Fruit fly (Drosophila melanogaster) whole organism, embryonic: ENCODE data around the gene CG43902.

ENCODE experiments used
- BEAF-32 ChIP-seq: fragments of 200-800 bp; sonication (Bioruptor generic); optimal IDR thresholded peaks from 3 replicates; lab custom pipeline; 2017; ENCODE audit warnings: missing biosample characterization, missing genetic modification characterization, mild to moderate bottlenecking, moderate library complexity, missing genetic modification reagents
- CG12942 ChIP-seq: fragments of 200-800 bp; sonication (Bioruptor generic); optimal IDR thresholded peaks from 3 replicates; lab custom pipeline; 2016; ENCODE audit warnings: missing biosample characterization, missing genetic modification characterization
- CG13287 ChIP-seq: fragments of 200-800 bp; sonication (Bioruptor generic); IDR thresholded peaks from 2 replicates; pipeline ENCODE4 v1.3.6; 2022; ENCODE audit warnings: missing biosample characterization, missing genetic modification characterization; ENCODE audit not compliant: partially characterized antibody
- CG15601 ChIP-seq: fragments of 200-800 bp; sonication (Bioruptor generic); optimal IDR thresholded peaks from 3 replicates; lab custom pipeline; 2019; ENCODE audit warnings: missing biosample characterization, mild to moderate bottlenecking, missing genetic modification characterization, moderate library complexity
- CG15696 ChIP-seq: fragments of 200-800 bp; sonication (Bioruptor generic); optimal IDR thresholded peaks from 2 replicates; lab custom pipeline; 2019; ENCODE audit warnings: missing biosample characterization, mild to moderate bottlenecking, missing genetic modification characterization, moderate library complexity
- CG32772 ChIP-seq: fragments of 200-800 bp; sonication (Bioruptor generic); IDR thresholded peaks from 2 replicates; pipeline ENCODE4 v1.3.6; 2022; ENCODE audit warnings: missing biosample characterization, missing genetic modification characterization
- CG34224 ChIP-seq: fragments of 200-800 bp; sonication (Bioruptor generic); IDR thresholded peaks from 3 replicates; pipeline ENCODE4 v1.3.6; 2022; ENCODE audit warnings: missing biosample characterization, missing genetic modification characterization; ENCODE audit not compliant: partially characterized antibody
- CG4360 ChIP-seq: fragments of 200-800 bp; sonication (Bioruptor generic); IDR thresholded peaks from 2 replicates; pipeline ENCODE4 v1.3.6; 2022; ENCODE audit warnings: missing biosample characterization, missing genetic modification characterization
- CG4617 ChIP-seq: fragments of 200-800 bp; sonication (Bioruptor generic); optimal IDR thresholded peaks from 3 replicates; lab custom pipeline; 2016; ENCODE audit warnings: missing biosample characterization, missing genetic modification characterization, borderline replicate concordance
- CG7786 ChIP-seq: fragments of 200-800 bp; sonication (Bioruptor generic); optimal IDR thresholded peaks from 2 replicates; lab custom pipeline; 2016; ENCODE audit warnings: missing biosample characterization, missing genetic modification characterization
- CG7839 ChIP-seq: fragments of 200-800 bp; sonication (Bioruptor generic); optimal IDR thresholded peaks from 3 replicates; lab custom pipeline; 2018; ENCODE audit warnings: missing biosample characterization, mild to moderate bottlenecking, missing genetic modification characterization, moderate library complexity
- CG9876 ChIP-seq: fragments of 200-800 bp; sonication (Bioruptor generic); optimal IDR thresholded peaks from 2 replicates; lab custom pipeline; 2016; ENCODE audit warnings: missing biosample characterization, missing genetic modification characterization
- CoRest ChIP-seq: fragments of 200-800 bp; sonication (Bioruptor generic); optimal IDR thresholded peaks from 3 replicates; lab custom pipeline; 2018; ENCODE audit warnings: missing biosample characterization, mild to moderate bottlenecking, missing genetic modification characterization, moderate library complexity
- Dbx ChIP-seq: fragments of 200-800 bp; sonication (Bioruptor generic); IDR thresholded peaks from 3 replicates; pipeline ENCODE4 v1.3.6; 2022; ENCODE audit warnings: missing biosample characterization, missing genetic modification characterization
- Dll ChIP-seq: fragments of 200-800 bp; sonication (Bioruptor generic); IDR thresholded peaks from 4 replicates; pipeline ENCODE4 v1.3.6; 2022; ENCODE audit warnings: missing biosample characterization, missing genetic modification characterization; ENCODE audit not compliant: partially characterized antibody
- Dp ChIP-seq: fragments of 200-800 bp; sonication (Bioruptor generic); optimal IDR thresholded peaks from 2 replicates; lab custom pipeline; 2018; ENCODE audit warnings: missing biosample characterization, mild to moderate bottlenecking, missing genetic modification characterization, moderate library complexity
- Dref ChIP-seq: fragments of 200-800 bp; sonication (Bioruptor generic); IDR thresholded peaks from 2 replicates; pipeline ENCODE4 v1.3.6; 2022; ENCODE audit warnings: missing biosample characterization, missing genetic modification characterization
- E2f2 ChIP-seq: fragments of 200-800 bp; sonication (Bioruptor generic); IDR thresholded peaks from 2 replicates; pipeline ENCODE4 v1.3.6; 2022; ENCODE audit warnings: missing biosample characterization, missing genetic modification characterization
- HLH4C ChIP-seq: fragments of 200-800 bp; sonication (Bioruptor generic); IDR thresholded peaks from 3 replicates; pipeline ENCODE4 v1.3.6; 2022; ENCODE audit warnings: missing biosample characterization, missing genetic modification characterization; ENCODE audit not compliant: partially characterized antibody
- HmgZ ChIP-seq: fragments of 200-800 bp; sonication (Bioruptor generic); optimal IDR thresholded peaks from 2 replicates; lab custom pipeline; 2018; ENCODE audit warnings: missing biosample characterization, mild to moderate bottlenecking, missing genetic modification characterization
- Med ChIP-seq: fragments of 200-800 bp; sonication (Bioruptor generic); peaks from one replicate; lab custom pipeline; 2016; ENCODE audit warnings: missing biosample characterization, missing genetic modification characterization, mild to moderate bottlenecking, inconsistent platforms, moderate library complexity
- Myb ChIP-seq: fragments of 200-800 bp; sonication (Bioruptor generic); optimal IDR thresholded peaks from 2 replicates; lab custom pipeline; 2016; ENCODE audit warnings: missing biosample characterization, missing genetic modification characterization
- NK7.1 ChIP-seq: fragments of 200-800 bp; sonication (Bioruptor generic); optimal IDR thresholded peaks from 3 replicates; lab custom pipeline; 2016; ENCODE audit warnings: missing biosample characterization, missing genetic modification characterization
- Opbp ChIP-seq: fragments of 200-800 bp; sonication (Bioruptor generic); IDR thresholded peaks from 3 replicates; pipeline ENCODE4 v1.3.6; 2022; ENCODE audit warnings: missing biosample characterization, missing genetic modification characterization; ENCODE audit not compliant: partially characterized antibody
- Ptx1 ChIP-seq: fragments of 200-800 bp; sonication (Bioruptor generic); IDR thresholded peaks from 2 replicates; pipeline ENCODE4 v1.3.6; 2022; ENCODE audit warnings: missing biosample characterization, missing genetic modification characterization
- Scr ChIP-seq: fragments of 200-800 bp; sonication (Bioruptor generic); IDR thresholded peaks from 2 replicates; pipeline ENCODE4 v1.3.6; 2022; ENCODE audit warnings: missing biosample characterization, missing genetic modification characterization; ENCODE audit not compliant: partially characterized antibody
- Stat92E ChIP-seq, 3 experiments: fragments of >200 bp in 2 of 3; fragments of 200-800 bp in 1 of 3; sonication (Bioruptor generic) in 1 of 3; optimal IDR thresholded peaks; 2 replicates each; lab custom pipeline; 2017 to 2019; ENCODE audit warnings: missing biosample characterization in 3 of 3, missing genetic modification characterization in 3 of 3, mild to moderate bottlenecking in 1 of 3, moderate library complexity in 1 of 3
- YL-1 ChIP-seq: fragments of 200-800 bp; sonication (Bioruptor generic); optimal IDR thresholded peaks from 3 replicates; lab custom pipeline; 2017; ENCODE audit warnings: missing biosample characterization, mild to moderate bottlenecking, missing genetic modification characterization
- amos ChIP-seq: fragments of 200-800 bp; sonication (Bioruptor generic); IDR thresholded peaks from 2 replicates; pipeline ENCODE4 v1.3.6; 2022; ENCODE audit warnings: missing biosample characterization, missing genetic modification characterization; ENCODE audit not compliant: partially characterized antibody
- bbx ChIP-seq: fragments of 200-800 bp; sonication (Bioruptor generic); IDR thresholded peaks from 2 replicates; pipeline ENCODE4 v1.3.6; 2022; ENCODE audit warnings: missing biosample characterization, missing genetic modification characterization; ENCODE audit not compliant: partially characterized antibody
- chinmo ChIP-seq: fragments of 200-800 bp; sonication (Bioruptor generic); IDR thresholded peaks from 4 replicates; pipeline ENCODE4 v1.3.6; 2022; ENCODE audit warnings: missing biosample characterization, missing genetic modification characterization; ENCODE audit not compliant: partially characterized antibody
- exex ChIP-seq: fragments of 200-800 bp; sonication (Bioruptor generic); optimal IDR thresholded peaks from 4 replicates; lab custom pipeline; 2018; ENCODE audit warnings: missing biosample characterization, mild to moderate bottlenecking, missing genetic modification characterization, moderate library complexity
- jumu ChIP-seq: fragments of 200-800 bp; sonication (Bioruptor generic); optimal IDR thresholded peaks from 3 replicates; lab custom pipeline; 2016; ENCODE audit warnings: missing biosample characterization, missing genetic modification characterization
- mirr ChIP-seq: fragments of 200-800 bp; sonication (Bioruptor generic); optimal IDR thresholded peaks from 3 replicates; lab custom pipeline; 2018; ENCODE audit warnings: missing biosample characterization, mild to moderate bottlenecking, missing genetic modification characterization
- nerfin-2 ChIP-seq: fragments of 200-800 bp; sonication (Bioruptor generic); IDR thresholded peaks from 2 replicates; pipeline ENCODE4 v1.3.6; 2022; ENCODE audit warnings: missing biosample characterization, missing genetic modification characterization; ENCODE audit not compliant: partially characterized antibody
- pan ChIP-seq, 4 experiments: fragments of >200 bp in 3 of 4; fragments of 200-800 bp in 1 of 4; sonication (Bioruptor generic) in 1 of 4; optimal IDR thresholded peaks in 3 of 4; IDR thresholded peaks in 1 of 4; 2 replicates each; pipeline versions ENCODE4 v1.3.6 to Lab custom; 2017 to 2022; ENCODE audit warnings: missing biosample characterization in 2 of 4, missing genetic modification characterization in 2 of 4, mixed read lengths in 1 of 4
- phol ChIP-seq: fragments of 200-800 bp; sonication (Bioruptor generic); optimal IDR thresholded peaks from 3 replicates; lab custom pipeline; 2018; ENCODE audit warnings: missing biosample characterization, mild to moderate bottlenecking, missing genetic modification characterization, moderate library complexity
- pita ChIP-seq: fragments of 200-800 bp; sonication (Bioruptor generic); optimal IDR thresholded peaks from 2 replicates; lab custom pipeline; 2017; ENCODE audit warnings: missing biosample characterization, mild to moderate bottlenecking, missing genetic modification characterization
- prd ChIP-seq, 3 experiments: fragments of >200 bp in 2 of 3; fragments of 200-800 bp in 1 of 3; sonication (Bioruptor generic) in 1 of 3; optimal IDR thresholded peaks in 2 of 3; IDR thresholded peaks in 1 of 3; 2 replicates in 2 of 3; 3 replicates in 1 of 3; pipeline versions ENCODE4 v1.3.6 to Lab custom; 2017 to 2022; ENCODE audit warnings: missing biosample characterization in 1 of 3, missing genetic modification characterization in 1 of 3
- pzg ChIP-seq: fragments of 200-800 bp; sonication (Bioruptor generic); optimal IDR thresholded peaks from 3 replicates; lab custom pipeline; 2018; ENCODE audit warnings: missing biosample characterization, mild to moderate bottlenecking, missing genetic modification characterization, moderate library complexity
- sima ChIP-seq: fragments of 200-800 bp; sonication (Bioruptor generic); optimal IDR thresholded peaks from 2 replicates; lab custom pipeline; 2016; ENCODE audit warnings: missing biosample characterization, missing genetic modification characterization
- sna ChIP-seq: fragments of 200-800 bp; sonication (Bioruptor generic); IDR thresholded peaks from 2 replicates; pipeline ENCODE4 v1.3.6; 2022; ENCODE audit warnings: missing biosample characterization, missing genetic modification characterization; ENCODE audit not compliant: partially characterized antibody
- sqz ChIP-seq: fragments of 200-800 bp; sonication (Bioruptor generic); optimal IDR thresholded peaks from 3 replicates; lab custom pipeline; 2018; ENCODE audit warnings: missing biosample characterization, mild to moderate bottlenecking, missing genetic modification characterization
- stwl ChIP-seq: fragments of 200-800 bp; sonication (Bioruptor generic); optimal IDR thresholded peaks from 3 replicates; lab custom pipeline; 2018; ENCODE audit warnings: missing biosample characterization, mild to moderate bottlenecking, missing genetic modification characterization, moderate library complexity
- unc-4 ChIP-seq: fragments of 200-800 bp; sonication (Bioruptor generic); IDR thresholded peaks from 2 replicates; pipeline ENCODE4 v1.3.6; 2022; ENCODE audit warnings: missing biosample characterization, missing genetic modification characterization; ENCODE audit not compliant: partially characterized antibody
- vvl ChIP-seq: fragments of 200-800 bp; sonication (Bioruptor generic); IDR thresholded peaks from 2 replicates; pipeline ENCODE4 v1.3.6; 2022; ENCODE audit warnings: missing biosample characterization, missing genetic modification characterization

The CG43902 gene

DNA sequence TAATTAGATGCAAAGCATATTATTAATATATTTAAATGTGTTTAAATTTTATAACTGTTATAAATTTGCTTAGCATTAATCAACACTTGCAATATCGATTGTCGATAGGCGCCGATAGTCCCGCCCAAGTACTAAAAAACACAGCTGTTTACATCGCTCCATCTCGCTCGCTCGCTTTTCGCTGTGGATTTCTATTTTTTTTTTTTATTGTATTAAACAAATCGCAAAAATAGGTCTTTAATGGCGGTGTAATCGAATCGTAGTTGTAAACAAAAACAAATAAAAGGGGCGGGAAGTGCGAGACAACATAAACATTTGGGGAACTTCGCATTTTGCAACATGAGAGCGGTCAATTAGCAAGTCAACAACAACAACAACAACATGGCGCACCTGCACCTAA lies 61.7 kb downstream of the CG43902 start, which contains the start of gene CG34408:
Gene CG34408 (plus strand): TSS at position 156 of the 400 bp plus-strand sequence.
- TF ChIP-seq Med (GFP tag; lab: Kevin White, UChicago): peak; percentile 43
- TF ChIP-seq CG4617 (GFP tag; lab: Kevin White, UChicago): peak; percentile 11
- 0 out of 2 replicates have a peak, but pooled peaks have one; percentile 42 for TF ChIP-seq vvl (GFP tag; lab: Robert Waterston, UW)
- TF ChIP-seq pita (GFP tag; lab: Kevin White, UChicago): no peak
- peak; percentile 44; the same call in 1 of the 2 replicates for TF ChIP-seq amos (GFP tag; lab: Robert Waterston, UW)
- peak; percentile 30 for TF ChIP-seq pzg (GFP tag; lab: Kevin White, UChicago)
- 0 out of 4 replicates have a peak, but pooled peaks have one; percentile 8 for TF ChIP-seq chinmo (GFP tag; lab: Robert Waterston, UW)
- TF ChIP-seq nerfin-2 (GFP tag; lab: Robert Waterston, UW): peak; percentile 36; the same call in 1 of the 2 replicates
- no peak for TF ChIP-seq CG15696
- TF ChIP-seq CG4360 (GFP tag; lab: Robert Waterston, UW): peak; percentile 91
- TF ChIP-seq CoRest (tag; lab: Kevin White, UChicago): peak; percentile 11
- 0 out of 2 replicates have a peak, but pooled peaks have one; percentile 30 for TF ChIP-seq CG32772
- peak; percentile 20; the same call in 1 of the 2 replicates for TF ChIP-seq Scr (GFP tag; lab: Robert Waterston, UW)
- peak; percentile 80 for TF ChIP-seq sqz (GFP tag; lab: Kevin White, UChicago)
- peak; percentile 42; the same call in 2 of the 3 replicates for TF ChIP-seq HLH4C (GFP tag; lab: Robert Waterston, UW)
- TF ChIP-seq jumu (GFP tag; lab: Kevin White, UChicago): no peak
- peak; percentile 54 for TF ChIP-seq unc-4
- TF ChIP-seq Opbp (GFP tag; lab: Robert Waterston, UW): peak; percentile 33; the same call in 1 of the 3 replicates
- TF ChIP-seq Dll (GFP tag; lab: Robert Waterston, UW): peak; percentile 46; the same call in 2 of the 4 replicates
- TF ChIP-seq Ptx1 (GFP tag; lab: Robert Waterston, UW): no peak
- 0 out of 2 replicates have a peak, but pooled peaks have one; percentile 40 for TF ChIP-seq sna (GFP tag; lab: Robert Waterston, UW)
- peak; percentile 72 for TF ChIP-seq Dref (GFP tag; lab: Robert Waterston, UW)
- peak; percentile 48 for TF ChIP-seq phol
- TF ChIP-seq CG15601 (tag; lab: Kevin White, UChicago): no peak
- no peak for TF ChIP-seq CG7786 (GFP tag; lab: Kevin White, UChicago)
- TF ChIP-seq NK7.1: no peak
- peak; percentile 87 for TF ChIP-seq stwl
- peak; percentile 62 for TF ChIP-seq CG13287 (GFP tag; lab: Robert Waterston, UW)
- TF ChIP-seq sima (GFP tag; lab: Kevin White, UChicago): no peak
- peak; percentile 42 for TF ChIP-seq Dp (GFP tag; lab: Kevin White, UChicago)
- no peak for TF ChIP-seq exex (tag; lab: Kevin White, UChicago)
- TF ChIP-seq BEAF-32 (GFP tag; lab: Kevin White, UChicago): peak; percentile 49
- TF ChIP-seq Stat92E (GFP tag; optimal IDR thresholded peaks at IDR 0.05; lab: Kevin White, UChicago): no peak
- no peak for TF ChIP-seq prd (optimal IDR thresholded peaks at IDR 0.05; lab: Kevin White, UChicago)
- TF ChIP-seq prd (GFP tag; IDR thresholded peaks at IDR 0.05; lab: Robert Waterston, UW): no peak
- TF ChIP-seq CG9876 (GFP tag; lab: Kevin White, UChicago): no peak
- peak; percentile 42; the same call in 1 of the 2 replicates for TF ChIP-seq E2f2 (GFP tag; lab: Robert Waterston, UW)
- no peak for TF ChIP-seq pan (optimal IDR thresholded peaks at IDR 0.05; lab: Kevin White, UChicago)
- no peak for TF ChIP-seq pan (GFP tag; optimal IDR thresholded peaks at IDR 0.05 in 1 of 2, IDR thresholded peaks at IDR 0.05 in 1 of 2)
- peak; percentile 5 for TF ChIP-seq HmgZ (tag; lab: Kevin White, UChicago)
- TF ChIP-seq CG34224 (GFP tag; lab: Robert Waterston, UW): 0 out of 3 replicates have a peak, but pooled peaks have one; percentile 52
- TF ChIP-seq YL-1: peak; percentile 83
- TF ChIP-seq CG12942: no peak
- TF ChIP-seq bbx (GFP tag; lab: Robert Waterston, UW): peak; percentile 48; the same call in 1 of the 2 replicates
- no peak for TF ChIP-seq CG7839 (tag; lab: Kevin White, UChicago)
- TF ChIP-seq mirr: no peak
- no peak for TF ChIP-seq Dbx
- peak; percentile 67 for TF ChIP-seq Myb
